Worm (Caenorhabditis elegans): ENCODE results near the gene ZK546.5.

The ZK546.5 gene

DNA sequence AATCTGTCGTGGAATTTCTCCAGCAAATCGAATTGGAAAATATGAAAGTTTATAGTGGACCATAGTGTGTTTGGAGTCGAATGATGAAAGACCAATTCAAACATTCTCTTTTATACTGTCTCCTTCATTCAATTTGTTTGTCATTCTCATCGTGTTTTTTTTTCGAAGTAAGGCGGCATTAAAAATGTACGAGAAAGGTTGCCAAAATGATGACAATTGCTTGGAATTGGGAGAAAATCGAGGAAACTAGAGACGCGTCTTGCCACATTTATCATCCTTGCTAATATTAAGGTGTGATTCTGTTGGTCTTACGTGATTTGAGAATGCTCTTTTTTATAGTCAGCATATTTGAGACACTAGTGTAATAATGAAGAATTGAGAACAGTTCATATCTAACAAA is 664 bp upstream of the ZK546.5 start, which contains the start of gene gst-30:
gst-30 (minus strand) TSS at position 101 of the 400 bp plus-strand sequence.
- TF ChIP-seq tbx-8 (GFP tag; optimal IDR thresholded peaks at IDR 0.05): no peak
- no peak for TF ChIP-seq pha-4 (tag; optimal IDR thresholded peaks at IDR 0.05)
- TF ChIP-seq ceh-83 (GFP tag; optimal IDR thresholded peaks at IDR 0.05): no peak
- TF ChIP-seq cnd-1 (tag; optimal IDR thresholded peaks at IDR 0.05): no peak
- no peak for TF ChIP-seq zip-8 (tag; optimal IDR thresholded peaks at IDR 0.05)
- no peak for TF ChIP-seq flh-1 (GFP tag; optimal IDR thresholded peaks at IDR 0.05)
- no peak for TF ChIP-seq sptf-1 (tag; optimal IDR thresholded peaks at IDR 0.05)
- no peak for TF ChIP-seq unc-62 (GFP tag; optimal IDR thresholded peaks at IDR 0.05)
- TF ChIP-seq unc-39 (tag; optimal IDR thresholded peaks at IDR 0.05): no peak
- TF ChIP-seq mls-2 (tag; optimal IDR thresholded peaks at IDR 0.05): no peak
- no peak for TF ChIP-seq lin-13 (tag; optimal IDR thresholded peaks at IDR 0.05)
- TF ChIP-seq bed-3 (GFP tag; optimal IDR thresholded peaks at IDR 0.05): no peak
- TF ChIP-seq ceh-39 (tag; optimal IDR thresholded peaks at IDR 0.05): no peak
- no peak for TF ChIP-seq ceh-43 (GFP tag; optimal IDR thresholded peaks at IDR 0.05)
- no peak for TF ChIP-seq nhr-237 (tag; optimal IDR thresholded peaks at IDR 0.05)
- TF ChIP-seq elt-1 (tag; optimal IDR thresholded peaks at IDR 0.05; ENCODE audit: borderline replicate concordance, insufficient read depth): no peak
- no peak for TF ChIP-seq mab-5 (tag; optimal IDR thresholded peaks at IDR 0.05)

ce11 chrII:4937743-4938142 is 2.1 kb downstream of the ZK546.5 start, which contains the start of gene ZK546.4:
ZK546.4 (plus strand) TSS chrII:4938043.
- TF ChIP-seq snpc-4 (tag; optimal IDR thresholded peaks at IDR 0.05): no peak
- no peak for TF ChIP-seq bed-3 (GFP tag; optimal IDR thresholded peaks at IDR 0.05)
- TF ChIP-seq ceh-83 (GFP tag; optimal IDR thresholded peaks at IDR 0.05): no peak
- TF ChIP-seq ces-1 (GFP tag; optimal IDR thresholded peaks at IDR 0.05): no peak
- no peak for TF ChIP-seq lin-32 (GFP tag; optimal IDR thresholded peaks at IDR 0.05)
- no peak for TF ChIP-seq mep-1 (tag; optimal IDR thresholded peaks at IDR 0.05)
- TF ChIP-seq ham-2 (GFP tag; optimal IDR thresholded peaks at IDR 0.05): no peak
- no peak for TF ChIP-seq unc-39 (tag; optimal IDR thresholded peaks at IDR 0.05)
- no peak for TF ChIP-seq nhr-2 (tag; optimal IDR thresholded peaks at IDR 0.05)
- TF ChIP-seq sptf-1 (tag; optimal IDR thresholded peaks at IDR 0.05): no peak
- no peak for TF ChIP-seq nhr-76 (tag; optimal IDR thresholded peaks at IDR 0.05)
- TF ChIP-seq ztf-11 (tag; optimal IDR thresholded peaks at IDR 0.05): no peak
- no peak for TF ChIP-seq mab-5 (tag; optimal IDR thresholded peaks at IDR 0.05)
- no peak for TF ChIP-seq sem-2 (GFP tag; optimal IDR thresholded peaks at IDR 0.05)
- TF ChIP-seq ceh-43 (GFP tag; optimal IDR thresholded peaks at IDR 0.05): no peak
- TF ChIP-seq M03D4.4 (tag; optimal IDR thresholded peaks at IDR 0.05): no peak
- no peak for TF ChIP-seq mls-2 (tag; optimal IDR thresholded peaks at IDR 0.05)
- no peak for TF ChIP-seq lin-13 (tag; optimal IDR thresholded peaks at IDR 0.05)
- TF ChIP-seq cnd-1 (tag; optimal IDR thresholded peaks at IDR 0.05): no peak

ce11 chrII:4941050-4941449 is 5.4 kb downstream of the ZK546.5 start, which contains the start of gene cblc-1:
cblc-1 (minus strand) TSS chrII:4941150.
- TF ChIP-seq ceh-39 (tag; optimal IDR thresholded peaks at IDR 0.05) (no peak), nhr-28 (tag; optimal IDR thresholded peaks at IDR 0.05) (no peak), nhr-12 (tag; optimal IDR thresholded peaks at IDR 0.05) (no peak), cnd-1 (tag; optimal IDR thresholded peaks at IDR 0.05) (no peak), sem-2 (GFP tag; optimal IDR thresholded peaks at IDR 0.05) (no peak), blmp-1 (tag; optimal IDR thresholded peaks at IDR 0.05) (no peak), lin-32 (GFP tag; optimal IDR thresholded peaks at IDR 0.05) (no peak), mab-5 (tag; optimal IDR thresholded peaks at IDR 0.05) (no peak), unc-120 (tag; optimal IDR thresholded peaks at IDR 0.05; ENCODE audit: poor library complexity, severe bottlenecking) (no peak), hlh-1 (tag; optimal IDR thresholded peaks at IDR 0.05) (no peak), mep-1 (tag; optimal IDR thresholded peaks at IDR 0.05) (no peak), nhr-76 (tag; optimal IDR thresholded peaks at IDR 0.05) (no peak), tbx-8 (GFP tag; optimal IDR thresholded peaks at IDR 0.05) (no peak), flh-1 (GFP tag; optimal IDR thresholded peaks at IDR 0.05) (no peak)

- TF ChIP-seq blmp-1 (tag; optimal IDR thresholded peaks at IDR 0.05) (no peak), ces-1 (GFP tag; optimal IDR thresholded peaks at IDR 0.05) (peak; percentile 30), elt-1 (tag; optimal IDR thresholded peaks at IDR 0.05; ENCODE audit: borderline replicate concordance, insufficient read depth) (peak; percentile 98), bed-3 (GFP tag; optimal IDR thresholded peaks at IDR 0.05) (no peak)
Measured at ce11 chrII:4941541-4942206, 6.1 kb downstream of the ZK546.5 start, which contains the start of gene ZK546.19. ZK546.19 (plus strand) TSS chrII:4941726.

Data from whole organism, mixed stage, embryonic.